Fruit fly (Drosophila melanogaster) whole organism, embryonic: ENCODE data around the gene nAChRalpha5.

Source experiments
- Aef1 ChIP-seq: fragments of 200-800 bp; sonication (Bioruptor generic); IDR thresholded peaks from 3 replicates; pipeline ENCODE4 v1.3.6; 2022; ENCODE audit warnings: missing biosample characterization, missing genetic modification characterization
- Antp ChIP-seq: fragments of 200-800 bp; sonication (Bioruptor generic); optimal IDR thresholded peaks from 3 replicates; lab custom pipeline; 2016; ENCODE audit warnings: missing biosample characterization, missing genetic modification characterization
- B-H2 ChIP-seq: fragments of 200-800 bp; sonication (Bioruptor generic); optimal IDR thresholded peaks from 2 replicates; lab custom pipeline; 2018; ENCODE audit warnings: missing biosample characterization, mild to moderate bottlenecking, missing genetic modification characterization
- CG10462 ChIP-seq: fragments of 200-800 bp; sonication (Bioruptor generic); optimal IDR thresholded peaks from 2 replicates; lab custom pipeline; 2016; ENCODE audit warnings: missing biosample characterization, missing genetic modification characterization
- CG10543 ChIP-seq: fragments of 200-800 bp; sonication (Bioruptor generic); optimal IDR thresholded peaks from 3 replicates; lab custom pipeline; 2017; ENCODE audit warnings: missing biosample characterization, mild to moderate bottlenecking, missing genetic modification characterization, moderate library complexity
- CG1647 ChIP-seq: fragments of 200-800 bp; sonication (Bioruptor generic); optimal IDR thresholded peaks from 3 replicates; lab custom pipeline; 2016; ENCODE audit warnings: missing biosample characterization, missing genetic modification characterization
- CG17568 ChIP-seq: fragments of 200-800 bp; sonication (Bioruptor generic); optimal IDR thresholded peaks from 2 replicates; lab custom pipeline; 2018; ENCODE audit warnings: missing biosample characterization, mild to moderate bottlenecking, missing genetic modification characterization, moderate library complexity
- CG18476 ChIP-seq: fragments of 200-800 bp; sonication (Bioruptor generic); optimal IDR thresholded peaks from 2 replicates; lab custom pipeline; 2016; ENCODE audit warnings: missing biosample characterization, mild to moderate bottlenecking, missing genetic modification characterization
- CG2678 ChIP-seq: fragments of 200-800 bp; sonication (Bioruptor generic); optimal IDR thresholded peaks from 3 replicates; lab custom pipeline; 2019; ENCODE audit warnings: missing biosample characterization, mild to moderate bottlenecking, missing genetic modification characterization, moderate library complexity
- CG31365 ChIP-seq: fragments of 200-800 bp; sonication (Bioruptor generic); optimal IDR thresholded peaks from 2 replicates; lab custom pipeline; 2018; ENCODE audit warnings: missing biosample characterization, mild to moderate bottlenecking, missing genetic modification characterization
- CG4820 ChIP-seq: fragments of 200-800 bp; sonication (Bioruptor generic); optimal IDR thresholded peaks from 3 replicates; lab custom pipeline; 2016; ENCODE audit warnings: missing biosample characterization, missing genetic modification characterization
- CG5245 ChIP-seq: fragments of 200-800 bp; sonication (Bioruptor generic); optimal IDR thresholded peaks from 3 replicates; lab custom pipeline; 2016; ENCODE audit warnings: missing biosample characterization, missing genetic modification characterization
- CG7928 ChIP-seq: fragments of 200-800 bp; sonication (Bioruptor generic); optimal IDR thresholded peaks from 2 replicates; lab custom pipeline; 2017; ENCODE audit warnings: missing biosample characterization, mild to moderate bottlenecking, missing genetic modification characterization
- CG7963 ChIP-seq: fragments of 200-800 bp; sonication (Bioruptor generic); IDR thresholded peaks from 3 replicates; pipeline ENCODE4 v1.3.6; 2022; ENCODE audit warnings: missing biosample characterization, missing genetic modification characterization; ENCODE audit not compliant: partially characterized antibody
- CG8089 ChIP-seq: fragments of 200-800 bp; sonication (Bioruptor generic); optimal IDR thresholded peaks from 3 replicates; lab custom pipeline; 2016; ENCODE audit warnings: missing biosample characterization, missing genetic modification characterization
- CG9727 ChIP-seq: fragments of 200-800 bp; sonication (Bioruptor generic); optimal IDR thresholded peaks from 3 replicates; lab custom pipeline; 2017; ENCODE audit warnings: missing biosample characterization, mild to moderate bottlenecking, missing genetic modification characterization
- CkIIα-i1 ChIP-seq: fragments of 200-800 bp; sonication (Bioruptor generic); IDR thresholded peaks from 2 replicates; pipeline ENCODE4 v1.3.6; 2022; ENCODE audit warnings: missing biosample characterization, missing genetic modification characterization
- Dbx ChIP-seq: fragments of 200-800 bp; sonication (Bioruptor generic); IDR thresholded peaks from 3 replicates; pipeline ENCODE4 v1.3.6; 2022; ENCODE audit warnings: missing biosample characterization, missing genetic modification characterization
- Dip2 ChIP-seq: fragments of 200-800 bp; sonication (Bioruptor generic); IDR thresholded peaks from 2 replicates; pipeline ENCODE4 v1.3.6; 2022; ENCODE audit warnings: missing biosample characterization, missing genetic modification characterization
- Eip74EF ChIP-seq, 2 experiments: fragments of 200-800 bp in 1 of 2; fragments of >200 bp in 1 of 2; sonication (Bioruptor generic) in 1 of 2; optimal IDR thresholded peaks; 2 replicates each; lab custom pipeline; 2017 to 2019; ENCODE audit warnings: missing biosample characterization in 2 of 2, missing genetic modification characterization in 2 of 2, mild to moderate bottlenecking in 1 of 2, moderate library complexity in 1 of 2
- Lim3 ChIP-seq: fragments of 200-800 bp; sonication (Bioruptor generic); IDR thresholded peaks from 2 replicates; pipeline ENCODE4 v1.3.6; 2022; ENCODE audit warnings: missing biosample characterization, missing genetic modification characterization
- MESR4 ChIP-seq: fragments of 200-800 bp; sonication (Bioruptor generic); optimal IDR thresholded peaks from 2 replicates; lab custom pipeline; 2018; ENCODE audit warnings: missing biosample characterization, mild to moderate bottlenecking, missing genetic modification characterization, moderate library complexity
- Oaz ChIP-seq: fragments of 200-800 bp; sonication (Bioruptor generic); IDR thresholded peaks from 2 replicates; pipeline ENCODE4 v1.3.6; 2022; ENCODE audit warnings: missing biosample characterization, missing genetic modification characterization
- Opbp ChIP-seq: fragments of 200-800 bp; sonication (Bioruptor generic); IDR thresholded peaks from 3 replicates; pipeline ENCODE4 v1.3.6; 2022; ENCODE audit warnings: missing biosample characterization, missing genetic modification characterization; ENCODE audit not compliant: partially characterized antibody
- Poxn ChIP-seq: fragments of 200-800 bp; sonication (Bioruptor generic); IDR thresholded peaks from 2 replicates; pipeline ENCODE4 v1.3.6; 2022; ENCODE audit warnings: missing biosample characterization, missing genetic modification characterization
- Rfx ChIP-seq: fragments of 200-800 bp; sonication (Bioruptor generic); IDR thresholded peaks from 2 replicates; pipeline ENCODE4 v1.3.6; 2022; ENCODE audit warnings: missing biosample characterization, missing genetic modification characterization
- Rx ChIP-seq: fragments of 200-800 bp; sonication (Bioruptor generic); IDR thresholded peaks from 2 replicates; pipeline ENCODE4 v1.3.6; 2022; ENCODE audit warnings: missing biosample characterization, missing genetic modification characterization
- Side ChIP-seq: fragments of 200-800 bp; sonication (Bioruptor generic); optimal IDR thresholded peaks from 2 replicates; lab custom pipeline; 2016; ENCODE audit warnings: missing biosample characterization, missing genetic modification characterization
- Sox100B ChIP-seq: fragments of 200-800 bp; sonication (Bioruptor generic); optimal IDR thresholded peaks from 3 replicates; lab custom pipeline; 2018; ENCODE audit warnings: missing biosample characterization, mild to moderate bottlenecking, missing genetic modification characterization
- Sry-δ ChIP-seq: fragments of 200-800 bp; sonication (Bioruptor generic); optimal IDR thresholded peaks from 2 replicates; lab custom pipeline; 2016; ENCODE audit warnings: missing biosample characterization, missing genetic modification characterization
- ap ChIP-seq: fragments of 200-800 bp; sonication (Bioruptor generic); IDR thresholded peaks from 2 replicates; pipeline ENCODE4 v1.3.6; 2022; ENCODE audit warnings: missing biosample characterization, missing genetic modification characterization
- ash1 ChIP-seq: fragments of 200-800 bp; sonication (Bioruptor generic); optimal IDR thresholded peaks from 2 replicates; lab custom pipeline; 2018; ENCODE audit warnings: missing biosample characterization, mild to moderate bottlenecking, missing genetic modification characterization
- bbx ChIP-seq: fragments of 200-800 bp; sonication (Bioruptor generic); IDR thresholded peaks from 2 replicates; pipeline ENCODE4 v1.3.6; 2022; ENCODE audit warnings: missing biosample characterization, missing genetic modification characterization; ENCODE audit not compliant: partially characterized antibody
- bcd ChIP-seq: fragments of 200-800 bp; sonication (Bioruptor generic); optimal IDR thresholded peaks from 2 replicates; lab custom pipeline; 2017; ENCODE audit warnings: missing biosample characterization, mild to moderate bottlenecking, missing genetic modification characterization
- br ChIP-seq: fragments of >200 bp; optimal IDR thresholded peaks from 2 replicates; lab custom pipeline; 2017
- dmrt11E ChIP-seq: fragments of 200-800 bp; sonication (Bioruptor generic); optimal IDR thresholded peaks from 3 replicates; lab custom pipeline; 2018; ENCODE audit warnings: missing biosample characterization, mild to moderate bottlenecking, missing genetic modification characterization, moderate library complexity
- dpn ChIP-seq, 2 experiments: fragments of 200-800 bp; sonication (Bioruptor generic); optimal IDR thresholded peaks; 3 replicates each; lab custom pipeline; 2016; ENCODE audit warnings: missing biosample characterization in 2 of 2, missing genetic modification characterization in 2 of 2
- fru ChIP-seq: fragments of >200 bp; optimal IDR thresholded peaks from 2 replicates; lab custom pipeline; 2017
- fu2 ChIP-seq: fragments of 200-800 bp; sonication (Bioruptor generic); optimal IDR thresholded peaks from 2 replicates; lab custom pipeline; 2016; ENCODE audit warnings: missing biosample characterization, missing genetic modification characterization
- gsb ChIP-seq: fragments of 200-800 bp; sonication (Bioruptor generic); IDR thresholded peaks from 2 replicates; pipeline ENCODE4 v1.3.6; 2022; ENCODE audit warnings: missing biosample characterization, missing genetic modification characterization
- h ChIP-seq: fragments of >200 bp; optimal IDR thresholded peaks from 2 replicates; lab custom pipeline; 2017
- hbn ChIP-seq: fragments of 200-800 bp; sonication (Bioruptor generic); IDR thresholded peaks from 2 replicates; pipeline ENCODE4 v1.3.6; 2022; ENCODE audit warnings: missing biosample characterization, missing genetic modification characterization; ENCODE audit not compliant: partially characterized antibody
- lmd ChIP-seq: fragments of 200-800 bp; sonication (Bioruptor generic); IDR thresholded peaks from 2 replicates; pipeline ENCODE4 v1.3.6; 2022; ENCODE audit warnings: missing biosample characterization, missing genetic modification characterization
- pzg ChIP-seq: fragments of 200-800 bp; sonication (Bioruptor generic); optimal IDR thresholded peaks from 3 replicates; lab custom pipeline; 2018; ENCODE audit warnings: missing biosample characterization, mild to moderate bottlenecking, missing genetic modification characterization, moderate library complexity
- ranshi ChIP-seq: fragments of 200-800 bp; sonication (Bioruptor generic); IDR thresholded peaks from 2 replicates; pipeline ENCODE4 v1.3.6; 2022; ENCODE audit warnings: missing biosample characterization, missing genetic modification characterization
- schlank ChIP-seq: fragments of 200-800 bp; sonication (Bioruptor generic); optimal IDR thresholded peaks from 2 replicates; lab custom pipeline; 2018; ENCODE audit warnings: missing biosample characterization, mild to moderate bottlenecking, missing genetic modification characterization
- sim ChIP-seq: fragments of 200-800 bp; sonication (Bioruptor generic); IDR thresholded peaks from 2 replicates; pipeline ENCODE4 v1.3.6; 2022; ENCODE audit warnings: missing biosample characterization, missing genetic modification characterization
- sna ChIP-seq: fragments of 200-800 bp; sonication (Bioruptor generic); IDR thresholded peaks from 2 replicates; pipeline ENCODE4 v1.3.6; 2022; ENCODE audit warnings: missing biosample characterization, missing genetic modification characterization; ENCODE audit not compliant: partially characterized antibody
- sr ChIP-seq: fragments of 200-800 bp; sonication (Bioruptor generic); IDR thresholded peaks from 3 replicates; pipeline ENCODE4 v1.3.6; 2022; ENCODE audit warnings: missing biosample characterization, missing genetic modification characterization
- trh ChIP-seq: fragments of 200-800 bp; sonication (Bioruptor generic); optimal IDR thresholded peaks from 2 replicates; lab custom pipeline; 2016; ENCODE audit warnings: missing biosample characterization, missing genetic modification characterization
- ttk ChIP-seq: fragments of 200-800 bp; sonication (Bioruptor generic); IDR thresholded peaks from 2 replicates; pipeline ENCODE4 v2.1.2; 2022; ENCODE audit warnings: missing biosample characterization, missing genetic modification characterization

nAChRalpha5 gene

dm6 chr2L:14122742-14123334, 82.9 kb downstream of the nAChRalpha5 start (continued):
- peak; percentile 70 for TF ChIP-seq Rx (GFP tag; lab: Robert Waterston, UW)
- peak; percentile 59 for TF ChIP-seq Sox100B (GFP tag; lab: Kevin White, UChicago)
- no peak for TF ChIP-seq CkIIα-i1
- TF ChIP-seq MESR4 (GFP tag; lab: Kevin White, UChicago): no peak
- TF ChIP-seq fru (lab: Kevin White, UChicago): no peak
- peak; percentile 11 to 53 for TF ChIP-seq dpn (GFP tag; optimal IDR thresholded peaks at IDR 0.05; lab: Kevin White, UChicago)
- TF ChIP-seq ash1 (GFP tag; lab: Kevin White, UChicago): no peak
- TF ChIP-seq Eip74EF (GFP tag; optimal IDR thresholded peaks at IDR 0.05; lab: Kevin White, UChicago): peak in 1 of 2 experiments; percentile 2
- TF ChIP-seq CG8089 (GFP tag; lab: Kevin White, UChicago): no peak
- no peak for TF ChIP-seq pzg (GFP tag; lab: Kevin White, UChicago)
- no peak for TF ChIP-seq hbn (GFP tag; lab: Robert Waterston, UW)
- TF ChIP-seq bbx (GFP tag; lab: Robert Waterston, UW): no peak
- no peak for TF ChIP-seq Poxn (GFP tag; lab: Robert Waterston, UW)
- TF ChIP-seq br (lab: Kevin White, UChicago): no peak
- TF ChIP-seq lmd (GFP tag; lab: Robert Waterston, UW): peak; percentile 68
- TF ChIP-seq CG4820 (GFP tag; lab: Kevin White, UChicago): peak; percentile 36
- 0 out of 3 replicates have a peak, but pooled peaks have one; percentile 17 for TF ChIP-seq sr (GFP tag; lab: Robert Waterston, UW)
- TF ChIP-seq Rfx (GFP tag; lab: Robert Waterston, UW): peak; percentile 76
- TF ChIP-seq Dip2: no peak
- TF ChIP-seq trh (GFP tag; lab: Kevin White, UChicago): no peak
- peak; percentile 84 for TF ChIP-seq CG2678 (tag; lab: Kevin White, UChicago)
- no peak for TF ChIP-seq CG7928
- TF ChIP-seq Opbp: no peak
- TF ChIP-seq Dbx (GFP tag; lab: Robert Waterston, UW): peak; percentile 71; the same call in 2 of the 3 replicates
- TF ChIP-seq sna: no peak
- no peak for TF ChIP-seq sim
- TF ChIP-seq Side (GFP tag; lab: Kevin White, UChicago): peak; percentile 42
- TF ChIP-seq ttk (GFP tag; lab: Robert Waterston, UW): peak; percentile 50; the same call in 1 of the 2 replicates
- peak; percentile 21 for TF ChIP-seq CG1647 (GFP tag; lab: Kevin White, UChicago)
- no peak for TF ChIP-seq Sry-δ (GFP tag; lab: Kevin White, UChicago)
- TF ChIP-seq bcd (GFP tag; lab: Kevin White, UChicago): peak; percentile 51
- TF ChIP-seq Oaz (GFP tag; lab: Robert Waterston, UW): peak; percentile 66
- TF ChIP-seq gsb (GFP tag; lab: Robert Waterston, UW): peak; percentile 49; the same call in 1 of the 2 replicates
- no peak for TF ChIP-seq dmrt11E
- TF ChIP-seq Antp (GFP tag; lab: Kevin White, UChicago): peak; percentile 58
- TF ChIP-seq ap (GFP tag; lab: Robert Waterston, UW): 0 out of 2 replicates have a peak, but pooled peaks have one; percentile 39
- peak; percentile 39 for TF ChIP-seq CG9727 (GFP tag; lab: Kevin White, UChicago)
- TF ChIP-seq CG17568: no peak
- TF ChIP-seq CG7963: no peak
- TF ChIP-seq h (lab: Kevin White, UChicago): no peak
- TF ChIP-seq CG18476 (GFP tag; lab: Kevin White, UChicago): no peak
- TF ChIP-seq fu2 (GFP tag; lab: Kevin White, UChicago): no peak
- TF ChIP-seq CG10543: peak; percentile 19
- no peak for TF ChIP-seq CG10462
- peak; percentile 50 for TF ChIP-seq CG31365 (tag; lab: Kevin White, UChicago)
- TF ChIP-seq schlank (tag; lab: Kevin White, UChicago): peak; percentile 29
- no peak for TF ChIP-seq B-H2 (GFP tag; lab: Kevin White, UChicago)
- TF ChIP-seq Aef1 (GFP tag; lab: Robert Waterston, UW): peak; percentile 64
- TF ChIP-seq ranshi (GFP tag; lab: Robert Waterston, UW): peak; percentile 57; the same call in 1 of the 2 replicates
- TF ChIP-seq CG5245: peak; percentile 6
- TF ChIP-seq Lim3 (GFP tag; lab: Robert Waterston, UW): peak; percentile 40; the same call in 1 of the 2 replicates
